Fruit fly (Drosophila melanogaster) whole organism, prepupa: Measurements from ENCODE around the gene RpS10a.

ENCODE experiments used
- Blimp-1 ChIP-seq: fragments of 200-800 bp; sonication (Bioruptor generic); optimal IDR thresholded peaks from 3 replicates; lab custom pipeline; 2017; ENCODE audit warnings: missing biosample characterization, missing genetic modification characterization, mild to moderate bottlenecking, moderate library complexity, missing genetic modification reagents
- CG10631 ChIP-seq: fragments of 200-800 bp; sonication (Bioruptor generic); optimal IDR thresholded peaks from 2 replicates; lab custom pipeline; 2016; ENCODE audit warnings: missing biosample characterization, missing genetic modification characterization
- CG10669 ChIP-seq: fragments of 200-800 bp; sonication (Bioruptor generic); optimal IDR thresholded peaks from 3 replicates; lab custom pipeline; 2018; ENCODE audit warnings: missing biosample characterization, mild to moderate bottlenecking, missing genetic modification characterization, moderate library complexity
- CG11762 ChIP-seq: fragments of 200-800 bp; sonication (Bioruptor generic); optimal IDR thresholded peaks from 3 replicates; lab custom pipeline; 2016; ENCODE audit warnings: missing biosample characterization, missing genetic modification characterization; ENCODE audit not compliant: insufficient read depth
- CG15336 ChIP-seq: fragments of 200-800 bp; sonication (Bioruptor generic); IDR thresholded peaks from 2 replicates; pipeline ENCODE4 v1.3.6; 2022; ENCODE audit warnings: missing biosample characterization, missing genetic modification characterization
- CG1621 ChIP-seq: fragments of 200-800 bp; sonication (Bioruptor generic); optimal IDR thresholded peaks from 3 replicates; lab custom pipeline; 2018; ENCODE audit warnings: missing biosample characterization, mild to moderate bottlenecking, missing genetic modification characterization
- CG16779 ChIP-seq: fragments of 200-800 bp; sonication (Bioruptor generic); optimal IDR thresholded peaks from 3 replicates; lab custom pipeline; 2017; ENCODE audit warnings: missing biosample characterization, mild to moderate bottlenecking, missing genetic modification characterization
- CG3032 ChIP-seq: fragments of 200-800 bp; optimal IDR thresholded peaks from 2 replicates; lab custom pipeline; 2019; ENCODE audit warnings: missing biosample characterization, mild to moderate bottlenecking, missing genetic modification characterization, moderate library complexity
- CG31627 ChIP-seq: fragments of 200-800 bp; sonication (Bioruptor generic); optimal IDR thresholded peaks from 3 replicates; lab custom pipeline; 2016; ENCODE audit warnings: missing biosample characterization, missing genetic modification characterization
- CG34406 ChIP-seq: fragments of 200-800 bp; sonication (Bioruptor generic); optimal IDR thresholded peaks from 3 replicates; lab custom pipeline; 2016; ENCODE audit warnings: missing biosample characterization, missing genetic modification characterization
- CG3919 ChIP-seq: fragments of 200-800 bp; sonication (Bioruptor generic); optimal IDR thresholded peaks from 3 replicates; lab custom pipeline; 2016; ENCODE audit warnings: missing biosample characterization, missing genetic modification characterization
- CG4318 ChIP-seq: fragments of 200-800 bp; sonication (Bioruptor generic); optimal IDR thresholded peaks from 3 replicates; lab custom pipeline; 2017; ENCODE audit warnings: missing biosample characterization, mild to moderate bottlenecking, missing genetic modification characterization
- CG6163 ChIP-seq: fragments of 200-800 bp; sonication (Bioruptor generic); IDR thresholded peaks from 3 replicates; pipeline ENCODE4 v1.3.6; 2022; ENCODE audit warnings: missing biosample characterization, missing genetic modification characterization
- CG6276 ChIP-seq: fragments of 200-800 bp; sonication (Bioruptor generic); optimal IDR thresholded peaks from 2 replicates; lab custom pipeline; 2017; ENCODE audit warnings: missing biosample characterization, mild to moderate bottlenecking, missing genetic modification characterization
- CG6792 ChIP-seq: fragments of 200-800 bp; sonication (Bioruptor generic); optimal IDR thresholded peaks from 3 replicates; lab custom pipeline; 2016; ENCODE audit warnings: missing biosample characterization, missing genetic modification characterization
- CG6854 ChIP-seq: fragments of 200-800 bp; sonication (Bioruptor generic); optimal IDR thresholded peaks from 2 replicates; lab custom pipeline; 2017; ENCODE audit warnings: missing biosample characterization, mild to moderate bottlenecking, missing genetic modification characterization
- CG7368 ChIP-seq: fragments of 200-800 bp; sonication (Bioruptor generic); optimal IDR thresholded peaks from 3 replicates; lab custom pipeline; 2016; ENCODE audit warnings: missing biosample characterization, missing genetic modification characterization
- CG8119 ChIP-seq: fragments of 200-800 bp; sonication (Bioruptor generic); IDR thresholded peaks from 3 replicates; pipeline ENCODE4 v1.3.6; 2022; ENCODE audit warnings: missing biosample characterization, missing genetic modification characterization
- CG8319 ChIP-seq: fragments of 200-800 bp; sonication (Bioruptor generic); optimal IDR thresholded peaks from 3 replicates; lab custom pipeline; 2016; ENCODE audit warnings: missing biosample characterization, missing genetic modification characterization
- CG8632 ChIP-seq: fragments of 200-800 bp; sonication (Bioruptor generic); optimal IDR thresholded peaks from 3 replicates; lab custom pipeline; 2016; ENCODE audit warnings: missing biosample characterization, missing genetic modification characterization
- CG9139 ChIP-seq: fragments of 200-800 bp; sonication (Bioruptor generic); optimal IDR thresholded peaks from 3 replicates; lab custom pipeline; 2017; ENCODE audit warnings: missing biosample characterization, mild to moderate bottlenecking, missing genetic modification characterization
- Eip75B ChIP-seq: fragments of 200-800 bp; sonication (Bioruptor generic); optimal IDR thresholded peaks from 3 replicates; lab custom pipeline; 2016; ENCODE audit warnings: missing biosample characterization, missing genetic modification characterization
- Eip78C ChIP-seq: fragments of 200-800 bp; sonication (Bioruptor generic); peaks from one replicate; lab custom pipeline; 2016; ENCODE audit warnings: missing biosample characterization, missing genetic modification characterization
- Eip93F ChIP-seq: fragments of 200-800 bp; sonication (Bioruptor generic); optimal IDR thresholded peaks from 2 replicates; lab custom pipeline; 2016; ENCODE audit warnings: missing biosample characterization, mild to moderate bottlenecking, missing genetic modification characterization
- Ets21C ChIP-seq: fragments of 200-800 bp; sonication (Bioruptor generic); optimal IDR thresholded peaks from 3 replicates; lab custom pipeline; 2016; ENCODE audit warnings: missing biosample characterization, missing genetic modification characterization
- Ets96B ChIP-seq: fragments of 200-800 bp; optimal IDR thresholded peaks from 2 replicates; lab custom pipeline; 2019; ENCODE audit warnings: missing biosample characterization, mild to moderate bottlenecking, missing genetic modification characterization, moderate library complexity
- Gug ChIP-seq: fragments of 200-800 bp; sonication (Bioruptor generic); IDR thresholded peaks from 2 replicates; pipeline ENCODE4 v1.3.6; 2022; ENCODE audit warnings: missing biosample characterization, missing genetic modification characterization
- Hr38 ChIP-seq: sonication (Bioruptor generic); optimal IDR thresholded peaks from 2 replicates; lab custom pipeline; 2016; ENCODE audit warnings: missing biosample characterization, missing genetic modification characterization
- Hr39 ChIP-seq: fragments of 200-800 bp; sonication (Bioruptor generic); optimal IDR thresholded peaks from 2 replicates; lab custom pipeline; 2016; ENCODE audit warnings: missing biosample characterization, missing genetic modification characterization
- Hr4 ChIP-seq: fragments of 200-800 bp; sonication (Bioruptor generic); optimal IDR thresholded peaks from 3 replicates; lab custom pipeline; 2016; ENCODE audit warnings: missing biosample characterization, missing genetic modification characterization
- Lpt ChIP-seq: fragments of 200-800 bp; sonication (Bioruptor generic); optimal IDR thresholded peaks from 3 replicates; lab custom pipeline; 2016; ENCODE audit warnings: missing biosample characterization, missing genetic modification characterization
- Met ChIP-seq: fragments of 200-800 bp; sonication (Bioruptor generic); optimal IDR thresholded peaks from 3 replicates; lab custom pipeline; 2016; ENCODE audit warnings: missing biosample characterization, missing genetic modification characterization
- OdsH ChIP-seq: fragments of 200-800 bp; sonication (Bioruptor generic); optimal IDR thresholded peaks from 3 replicates; lab custom pipeline; 2016; ENCODE audit warnings: missing biosample characterization, missing genetic modification characterization
- Smox ChIP-seq: fragments of 200-800 bp; sonication (Bioruptor generic); optimal IDR thresholded peaks from 3 replicates; lab custom pipeline; 2016; ENCODE audit warnings: missing biosample characterization, missing genetic modification characterization
- Sox102F ChIP-seq: fragments of 200-800 bp; sonication (Bioruptor generic); optimal IDR thresholded peaks from 2 replicates; lab custom pipeline; 2016; ENCODE audit warnings: missing biosample characterization, mild to moderate bottlenecking, missing genetic modification characterization
- Sox14 ChIP-seq: fragments of 200-800 bp; sonication (Bioruptor generic); optimal IDR thresholded peaks from 3 replicates; lab custom pipeline; 2016; ENCODE audit warnings: missing biosample characterization, missing genetic modification characterization
- Sox15 ChIP-seq: fragments of 200-800 bp; sonication (Bioruptor generic); optimal IDR thresholded peaks from 3 replicates; lab custom pipeline; 2016; ENCODE audit warnings: missing biosample characterization, missing genetic modification characterization
- acj6 ChIP-seq: fragments of 200-800 bp; sonication (Bioruptor generic); optimal IDR thresholded peaks from 3 replicates; lab custom pipeline; 2016; ENCODE audit warnings: missing biosample characterization, missing genetic modification characterization
- dac ChIP-seq: fragments of 200-800 bp; sonication (Bioruptor generic); optimal IDR thresholded peaks from 2 replicates; lab custom pipeline; 2017; ENCODE audit warnings: missing biosample characterization, mild to moderate bottlenecking, missing genetic modification characterization
- eg ChIP-seq: fragments of 200-800 bp; sonication (Bioruptor generic); IDR thresholded peaks from 3 replicates; pipeline ENCODE4 v1.3.6; 2022; ENCODE audit warnings: missing biosample characterization, missing genetic modification characterization
- esn ChIP-seq: fragments of 200-800 bp; sonication (Bioruptor generic); optimal IDR thresholded peaks from 2 replicates; lab custom pipeline; 2016; ENCODE audit warnings: missing biosample characterization, mild to moderate bottlenecking, missing genetic modification characterization, moderate library complexity
- fd59A ChIP-seq: fragments of 200-800 bp; sonication (Bioruptor generic); optimal IDR thresholded peaks from 2 replicates; lab custom pipeline; 2017; ENCODE audit warnings: missing biosample characterization, mild to moderate bottlenecking, missing genetic modification characterization, missing genetic modification reagents
- fd85E ChIP-seq: fragments of 200-800 bp; sonication (Bioruptor generic); optimal IDR thresholded peaks from 3 replicates; lab custom pipeline; 2016; ENCODE audit warnings: missing biosample characterization, missing genetic modification characterization
- fkh ChIP-seq: fragments of 200-800 bp; sonication (Bioruptor generic); optimal IDR thresholded peaks from 3 replicates; lab custom pipeline; 2017; ENCODE audit warnings: missing biosample characterization, mild to moderate bottlenecking, missing genetic modification characterization, moderate library complexity
- lz ChIP-seq: fragments of 200-800 bp; sonication (Bioruptor generic); optimal IDR thresholded peaks from 3 replicates; lab custom pipeline; 2016; ENCODE audit warnings: missing biosample characterization, missing genetic modification characterization
- net ChIP-seq: fragments of 200-800 bp; sonication (Bioruptor generic); optimal IDR thresholded peaks from 3 replicates; lab custom pipeline; 2016; ENCODE audit warnings: missing biosample characterization, missing genetic modification characterization
- pdm3 ChIP-seq: fragments of 200-800 bp; sonication (Bioruptor generic); optimal IDR thresholded peaks from 3 replicates; lab custom pipeline; 2016; ENCODE audit warnings: missing biosample characterization, missing genetic modification characterization
- salr ChIP-seq, 2 experiments: fragments of 200-800 bp; sonication (Bioruptor generic); optimal IDR thresholded peaks; 3 replicates each; lab custom pipeline; 2016 to 2018; ENCODE audit warnings: missing biosample characterization in 2 of 2, missing genetic modification characterization in 2 of 2, mild to moderate bottlenecking in 1 of 2
- spab ChIP-seq: fragments of 200-800 bp; sonication (Bioruptor generic); optimal IDR thresholded peaks from 2 replicates; lab custom pipeline; 2017; ENCODE audit warnings: missing biosample characterization, mild to moderate bottlenecking, missing genetic modification characterization, missing genetic modification reagents
- ss ChIP-seq, 2 experiments: fragments of 200-800 bp; sonication (Bioruptor generic); optimal IDR thresholded peaks; 2 replicates in 1 of 2; 3 replicates in 1 of 2; lab custom pipeline; 2017 to 2018; ENCODE audit warnings: mild to moderate bottlenecking in 2 of 2, missing biosample characterization in 2 of 2, missing genetic modification characterization in 2 of 2, moderate library complexity in 1 of 2
- svp ChIP-seq: fragments of 200-800 bp; sonication (Bioruptor generic); peaks from one replicate; lab custom pipeline; 2016; ENCODE audit warnings: missing biosample characterization, missing genetic modification characterization
- topi ChIP-seq: fragments of 200-800 bp; sonication (Bioruptor generic); optimal IDR thresholded peaks from 3 replicates; lab custom pipeline; 2016; ENCODE audit warnings: missing biosample characterization, missing genetic modification characterization

The RpS10a gene

dm6 chr3R:27636010-27636584 lies 16.5 kb upstream of the RpS10a start, which contains the start of the genes CG5611 and Mtl:
Gene CG5611, minus strand, starts transcription at chr3R:27636060.
Gene Mtl, plus strand, starts transcription at chr3R:27636412.
- TF ChIP-seq topi (GFP tag; lab: Kevin White, UChicago) = peak; percentile 99
- peak; percentile 99 for TF ChIP-seq CG16779
- peak; percentile 99 for TF ChIP-seq lz (GFP tag; lab: Kevin White, UChicago)
- peak; percentile 100 for TF ChIP-seq Eip78C (GFP tag; lab: Kevin White, UChicago)
- TF ChIP-seq CG6163 (GFP tag; lab: Robert Waterston, UW) = peak; percentile 100
- peak; percentile 99 for TF ChIP-seq CG10669
- peak; percentile 99 for TF ChIP-seq Hr39 (GFP tag; lab: Kevin White, UChicago)
- TF ChIP-seq Gug (GFP tag; lab: Robert Waterston, UW) = peak; percentile 100
- TF ChIP-seq CG1621 (tag; lab: Kevin White, UChicago) = peak; percentile 99
- peak; percentile 99 for TF ChIP-seq Met (GFP tag; lab: Kevin White, UChicago)
- peak; percentile 99 for TF ChIP-seq dac (GFP tag; lab: Kevin White, UChicago)
- TF ChIP-seq Ets21C = peak; percentile 98
- TF ChIP-seq Ets96B = peak; percentile 100
- TF ChIP-seq eg = peak; percentile 100
- TF ChIP-seq net (GFP tag; lab: Kevin White, UChicago) = peak; percentile 99
- TF ChIP-seq salr (GFP tag; optimal IDR thresholded peaks at IDR 0.05; lab: Kevin White, UChicago) = peak; percentile 99
- peak; percentile 99 for TF ChIP-seq CG6792
- peak; percentile 99 for TF ChIP-seq CG4318
- TF ChIP-seq Hr38 = peak; percentile 57
- TF ChIP-seq esn (GFP tag; lab: Kevin White, UChicago) = peak; percentile 100
- TF ChIP-seq CG11762 (GFP tag; lab: Kevin White, UChicago) = peak; percentile 99
- peak; percentile 99 for TF ChIP-seq Smox (GFP tag; lab: Kevin White, UChicago)
- TF ChIP-seq pdm3 = peak; percentile 99
- peak; percentile 99 for TF ChIP-seq CG9139 (GFP tag; lab: Kevin White, UChicago)
- peak; percentile 98 for TF ChIP-seq CG6854 (GFP tag; lab: Kevin White, UChicago)
- peak; percentile 99 for TF ChIP-seq CG7368 (GFP tag; lab: Kevin White, UChicago)
- peak; percentile 99 for TF ChIP-seq spab
- TF ChIP-seq Sox15 = peak; percentile 99
- peak; percentile 99 for TF ChIP-seq fd59A (GFP tag; lab: Kevin White, UChicago)
- TF ChIP-seq CG8632 (GFP tag; lab: Kevin White, UChicago) = peak; percentile 100
- TF ChIP-seq CG15336 = peak; percentile 100
- peak; percentile 100 for TF ChIP-seq CG10631 (GFP tag; lab: Kevin White, UChicago)
- TF ChIP-seq fd85E (GFP tag; lab: Kevin White, UChicago) = peak; percentile 97
- TF ChIP-seq Eip75B (GFP tag; lab: Kevin White, UChicago) = peak; percentile 99
- TF ChIP-seq Sox102F (GFP tag; lab: Kevin White, UChicago) = peak; percentile 99
- peak; percentile 99 for TF ChIP-seq Hr4 (GFP tag; lab: Kevin White, UChicago)
- TF ChIP-seq fkh = peak; percentile 98
- peak; percentile 100 for TF ChIP-seq acj6 (GFP tag; lab: Kevin White, UChicago)
- TF ChIP-seq CG8319 (GFP tag; lab: Kevin White, UChicago) = peak; percentile 99
- peak; percentile 99 for TF ChIP-seq CG6276
- TF ChIP-seq Blimp-1 (GFP tag; lab: Kevin White, UChicago) = peak; percentile 97
- peak; percentile 100 for TF ChIP-seq CG3032
- TF ChIP-seq Eip93F (GFP tag; lab: Kevin White, UChicago) = peak; percentile 98
- peak; percentile 100 for TF ChIP-seq svp (GFP tag; lab: Kevin White, UChicago)
- peak; percentile 100 for TF ChIP-seq CG34406 (GFP tag; lab: Kevin White, UChicago)
- TF ChIP-seq CG3919 (GFP tag; lab: Kevin White, UChicago) = peak; percentile 100
- peak; percentile 100 for TF ChIP-seq OdsH (GFP tag; lab: Kevin White, UChicago)
- TF ChIP-seq Sox14 = peak; percentile 99
- peak; percentile 99 for TF ChIP-seq CG31627 (GFP tag; lab: Kevin White, UChicago)
- peak; percentile 99 for TF ChIP-seq Lpt
- TF ChIP-seq ss (GFP tag; optimal IDR thresholded peaks at IDR 0.05; lab: Kevin White, UChicago) = peak; percentile 98 to 99
- TF ChIP-seq CG8119 (GFP tag; lab: Robert Waterston, UW) = peak; percentile 100
